Worm (Caenorhabditis elegans): ENCODE data around the gene clec-218.
A peak's percentile ranks its signal among the peaks of the same experiment; 100 is the strongest.

clec-218 gene

DNA sequence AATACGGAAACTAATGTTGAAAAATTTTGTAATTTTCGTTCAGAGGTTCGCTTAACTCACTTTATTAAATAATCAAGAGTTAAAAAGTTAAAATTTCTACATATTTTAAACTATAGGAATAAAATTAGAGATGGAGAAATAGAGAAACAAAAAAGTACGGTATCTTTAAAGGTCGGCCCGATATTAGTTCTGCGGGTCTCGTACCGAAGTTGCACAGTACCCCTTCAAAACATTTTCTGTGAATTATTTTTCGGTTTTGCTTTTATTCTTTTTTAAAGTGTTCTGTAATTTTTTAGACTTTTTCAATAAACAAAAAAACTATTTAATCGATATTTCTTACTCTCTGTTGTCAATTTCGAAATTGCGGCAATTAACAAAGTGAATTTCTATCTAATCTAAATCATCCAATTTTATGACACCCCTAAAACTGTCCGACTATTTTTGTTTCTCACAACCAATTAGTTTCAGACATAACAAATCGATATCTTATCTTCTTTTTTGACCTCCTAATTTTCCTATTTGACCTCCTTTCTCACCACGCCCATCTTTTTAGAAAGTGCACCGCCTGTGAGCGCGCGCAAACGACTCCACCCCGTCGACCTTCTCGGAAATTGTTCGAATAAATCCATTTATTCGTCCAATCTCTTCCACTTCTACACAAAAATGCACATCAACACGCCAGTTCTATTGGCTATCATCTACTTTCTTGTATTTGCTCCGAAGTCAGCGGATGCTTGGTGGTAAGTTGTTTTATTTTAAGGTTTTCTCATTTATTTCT lies 47.9 kb downstream of the clec-218 start, which contains the start of gene mom-2:
mom-2 (plus strand) TSS at position 554 of the 778 bp plus-strand sequence.
- TF ChIP-seq unc-55 (GFP tag; optimal IDR thresholded peaks at IDR 0.05) (no peak), elt-1 (tag; optimal IDR thresholded peaks at IDR 0.05) (no peak), lsy-2 (tag; optimal IDR thresholded peaks at IDR 0.05) (no peak), peb-1 (tag; optimal IDR thresholded peaks at IDR 0.05) (no peak), R02D3.7 (tag; optimal IDR thresholded peaks at IDR 0.05) (no peak), egl-27 (tag; optimal IDR thresholded peaks at IDR 0.05) (no peak), ZK546.5 (tag; optimal IDR thresholded peaks at IDR 0.05) (no peak), mdl-1 (tag; optimal IDR thresholded peaks at IDR 0.05) (no peak), aly-2 (tag; optimal IDR thresholded peaks at IDR 0.05) (no peak), nhr-6 (tag; optimal IDR thresholded peaks at IDR 0.05) (no peak), nhr-237 (tag; optimal IDR thresholded peaks at IDR 0.05) (no peak), mab-5 (tag; optimal IDR thresholded peaks at IDR 0.05) (no peak), alr-1 (tag; optimal IDR thresholded peaks at IDR 0.05) (no peak), lin-11 (tag; optimal IDR thresholded peaks at IDR 0.05) (no peak), ceh-16 (tag; optimal IDR thresholded peaks at IDR 0.05) (no peak)

DNA sequence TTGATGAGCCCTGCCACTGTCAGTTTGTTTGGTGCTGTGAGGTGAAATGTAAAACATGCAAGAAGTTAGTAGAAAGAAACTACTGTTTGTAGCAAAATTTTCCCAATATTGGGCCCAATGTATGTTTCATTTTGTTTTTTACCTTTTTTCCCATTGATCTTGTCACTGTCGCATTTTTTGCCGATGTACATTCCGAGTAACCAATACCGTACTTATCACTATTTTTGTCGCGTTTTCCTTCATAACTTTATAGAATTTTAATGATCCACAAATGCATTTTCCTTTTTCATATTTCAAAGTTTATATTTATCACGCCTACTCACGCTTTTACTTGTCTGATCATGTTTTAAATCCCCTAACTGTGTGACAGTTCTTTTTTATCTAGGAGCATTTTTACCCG lies 50.0 kb downstream of the clec-218 start:
- TF ChIP-seq nhr-129 (tag; optimal IDR thresholded peaks at IDR 0.05) (no peak), nhr-23 (tag; optimal IDR thresholded peaks at IDR 0.05) (no peak), ceh-16 (tag; optimal IDR thresholded peaks at IDR 0.05) (no peak), nhr-25 (tag; optimal IDR thresholded peaks at IDR 0.05) (no peak), zag-1 (tag; optimal IDR thresholded peaks at IDR 0.05) (no peak), aly-2 (tag; optimal IDR thresholded peaks at IDR 0.05) (no peak), nhr-10 (tag; optimal IDR thresholded peaks at IDR 0.05) (no peak), lsy-2 (tag; optimal IDR thresholded peaks at IDR 0.05) (no peak), nhr-77 (tag; optimal IDR thresholded peaks at IDR 0.05) (no peak), nhr-11 (tag; optimal IDR thresholded peaks at IDR 0.05) (no peak), sma-3 (GFP tag; optimal IDR thresholded peaks at IDR 0.05) (no peak), gmeb-1 (tag; optimal IDR thresholded peaks at IDR 0.05) (no peak), ztf-1 (GFP tag; conservative IDR thresholded peaks at IDR 0.05) (no peak), lin-13 (GFP tag; optimal IDR thresholded peaks at IDR 0.05) (no peak)

DNA sequence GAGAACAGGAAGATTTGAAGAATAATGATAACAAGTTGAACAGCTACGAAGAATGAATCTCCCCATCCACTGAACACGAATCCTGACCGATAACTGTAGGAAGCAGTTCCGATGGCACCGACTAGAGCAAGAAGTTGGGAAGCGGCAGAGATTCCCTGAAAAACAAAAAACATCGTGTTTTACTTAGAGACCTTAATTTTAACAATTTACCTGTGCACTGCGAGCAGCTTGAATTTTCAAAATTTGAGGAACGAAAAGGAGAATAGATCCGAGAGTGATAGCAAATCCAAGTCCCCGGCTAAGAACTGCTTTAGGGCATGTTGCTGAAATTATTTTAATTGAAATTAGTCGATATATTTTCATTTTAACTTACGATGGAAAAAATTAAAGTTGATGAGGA lies 51.0 kb downstream of the clec-218 start:
- TF ChIP-seq unc-39 (tag; optimal IDR thresholded peaks at IDR 0.05): no peak
- TF ChIP-seq sma-3 (GFP tag; optimal IDR thresholded peaks at IDR 0.05): no peak
- TF ChIP-seq mdl-1 (tag; optimal IDR thresholded peaks at IDR 0.05): no peak
- TF ChIP-seq sma-9 (GFP tag; optimal IDR thresholded peaks at IDR 0.05): no peak
- no peak for TF ChIP-seq sma-9 (tag; optimal IDR thresholded peaks at IDR 0.05)
- TF ChIP-seq unc-55 (GFP tag; optimal IDR thresholded peaks at IDR 0.05): no peak
- TF ChIP-seq ceh-82 (tag; optimal IDR thresholded peaks at IDR 0.05): no peak
- TF ChIP-seq R02D3.7 (tag; optimal IDR thresholded peaks at IDR 0.05): no peak
- TF ChIP-seq sem-4 (tag; optimal IDR thresholded peaks at IDR 0.05): no peak
- no peak for TF ChIP-seq nhr-129 (tag; optimal IDR thresholded peaks at IDR 0.05)
- TF ChIP-seq snpc-4 (tag; optimal IDR thresholded peaks at IDR 0.05): no peak
- no peak for TF ChIP-seq fos-1 (tag; optimal IDR thresholded peaks at IDR 0.05)
- no peak for TF ChIP-seq elt-1 (tag; optimal IDR thresholded peaks at IDR 0.05)
- no peak for TF ChIP-seq lin-11 (tag; optimal IDR thresholded peaks at IDR 0.05)
- TF ChIP-seq dmd-4 (tag; optimal IDR thresholded peaks at IDR 0.05): no peak

DNA sequence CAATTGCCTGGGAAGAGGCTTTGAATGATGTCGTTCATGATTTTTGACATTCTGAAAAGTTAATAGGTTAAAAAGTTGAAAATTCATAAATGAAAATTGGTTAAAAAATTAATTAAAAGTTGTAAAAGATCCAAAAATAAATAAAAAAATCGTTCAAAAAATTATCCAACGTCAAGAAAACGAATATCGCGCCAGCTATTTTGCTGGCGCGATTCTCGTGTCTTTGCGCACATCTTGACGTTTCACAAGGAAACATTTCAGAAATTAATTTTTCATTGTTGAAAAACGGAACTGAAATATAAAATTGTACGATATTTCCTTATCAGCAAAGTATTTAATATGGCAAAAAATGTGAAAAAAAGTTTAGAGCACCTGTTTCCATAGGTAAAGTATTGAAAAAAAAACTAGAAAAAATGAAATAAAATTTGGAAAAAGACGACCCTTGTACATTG lies 51.4 kb downstream of the clec-218 start, which contains the start of gene mpdu-1:
mpdu-1 (minus strand) TSS at position 51 of the 452 bp plus-strand sequence.
- TF ChIP-seq nhr-129 (tag; optimal IDR thresholded peaks at IDR 0.05) (no peak), peb-1 (tag; optimal IDR thresholded peaks at IDR 0.05) (no peak), sma-9 (GFP tag; optimal IDR thresholded peaks at IDR 0.05) (peak; percentile 77), sma-9 (tag; optimal IDR thresholded peaks at IDR 0.05) (no peak), gmeb-1 (tag; optimal IDR thresholded peaks at IDR 0.05) (peak; percentile 78), C34F6.9 (tag; optimal IDR thresholded peaks at IDR 0.05) (peak; percentile 80), skn-1 (tag; optimal IDR thresholded peaks at IDR 0.05) (no peak), nhr-12 (tag; optimal IDR thresholded peaks at IDR 0.05) (no peak), mdl-1 (tag; optimal IDR thresholded peaks at IDR 0.05) (no peak), mab-5 (tag; optimal IDR thresholded peaks at IDR 0.05) (no peak), lin-11 (tag; optimal IDR thresholded peaks at IDR 0.05) (no peak), ztf-4 (tag; optimal IDR thresholded peaks at IDR 0.05) (peak; percentile 48), crh-2 (tag; optimal IDR thresholded peaks at IDR 0.05) (peak; percentile 71), aly-2 (tag; optimal IDR thresholded peaks at IDR 0.05) (no peak), nhr-23 (tag; optimal IDR thresholded peaks at IDR 0.05) (no peak), nhr-237 (tag; optimal IDR thresholded peaks at IDR 0.05) (no peak), unc-39 (tag; optimal IDR thresholded peaks at IDR 0.05) (no peak), lsy-2 (tag; optimal IDR thresholded peaks at IDR 0.05) (peak; percentile 39 to 86), zag-1 (tag; optimal IDR thresholded peaks at IDR 0.05) (no peak), unc-62 (GFP tag; optimal IDR thresholded peaks at IDR 0.05) (no peak), nhr-11 (tag; optimal IDR thresholded peaks at IDR 0.05) (no peak), ztf-11 (tag; optimal IDR thresholded peaks at IDR 0.05) (no peak), ztf-1 (GFP tag; conservative IDR thresholded peaks at IDR 0.05) (no peak), ceh-82 (tag; optimal IDR thresholded peaks at IDR 0.05) (no peak), unc-55 (GFP tag; optimal IDR thresholded peaks at IDR 0.05) (peak; percentile 77), nhr-10 (tag; optimal IDR thresholded peaks at IDR 0.05) (no peak), ama-1 (optimal IDR thresholded peaks at IDR 0.05) (no peak), blmp-1 (tag; optimal IDR thresholded peaks at IDR 0.05; ENCODE audit: insufficient read depth) (no peak), F13H6.1 (tag; optimal IDR thresholded peaks at IDR 0.05) (peak; percentile 61), nhr-77 (tag; optimal IDR thresholded peaks at IDR 0.05) (no peak)

All from whole organism, L2 larva.